Fruit fly (Drosophila melanogaster) whole organism, adult: ENCODE results near the gene Atg13.

Experiments
- CG1620 ChIP-seq: fragments of 200-800 bp; sonication (Bioruptor generic); optimal IDR thresholded peaks from 2 replicates; lab custom pipeline; 2016; ENCODE audit warnings: missing biosample characterization, missing genetic modification characterization
- CG7045 ChIP-seq: fragments of 200-800 bp; sonication (Bioruptor generic); optimal IDR thresholded peaks from 2 replicates; lab custom pipeline; 2017; ENCODE audit warnings: missing biosample characterization, mild to moderate bottlenecking, missing genetic modification characterization
- Crg-1 ChIP-seq: fragments of 200-800 bp; sonication (Bioruptor generic); optimal IDR thresholded peaks from 2 replicates; lab custom pipeline; 2016; ENCODE audit warnings: missing biosample characterization, missing genetic modification characterization
- cnc ChIP-seq, 2 experiments: fragments of >200 bp; optimal IDR thresholded peaks; 2 replicates each; lab custom pipeline; 2017
- kay ChIP-seq: fragments of 200-800 bp; sonication (Bioruptor generic); peaks from one replicate; lab custom pipeline; 2016; ENCODE audit warnings: missing biosample characterization, missing genetic modification characterization, borderline replicate concordance

DNA sequence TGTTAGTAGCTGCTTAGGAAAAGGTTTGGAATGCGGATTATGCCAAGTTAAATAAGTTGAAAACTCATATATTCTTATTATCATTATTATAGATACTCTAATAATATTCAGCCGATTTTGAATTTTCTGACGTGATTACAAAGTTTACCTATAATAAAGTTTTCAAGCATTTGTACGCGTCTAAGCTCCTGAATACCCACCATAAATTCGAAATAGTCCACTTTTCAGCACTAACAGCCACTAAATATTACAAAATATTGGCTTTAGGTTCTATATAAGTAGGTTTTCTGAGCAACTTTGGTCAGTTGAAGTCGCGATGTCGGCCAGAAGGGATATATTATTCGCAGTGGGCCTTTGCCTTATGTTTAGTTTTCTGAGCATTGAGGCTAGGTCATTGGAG is 25.6 kb upstream of the Atg13 start, which contains the start of gene CG7443:
- TF ChIP-seq Crg-1 (GFP tag; lab: Kevin White, UChicago) = no peak
- no peak for TF ChIP-seq kay (GFP tag; lab: Kevin White, UChicago)
- TF ChIP-seq CG1620 = no peak
- TF ChIP-seq CG7045 (GFP tag; lab: Kevin White, UChicago) = no peak
- TF ChIP-seq cnc (optimal IDR thresholded peaks at IDR 0.05; lab: Kevin White, UChicago) = no peak
